Worm (Caenorhabditis elegans): Measurements from ENCODE around the gene cyp-14A2.

ce11 chrX:13293023-13293422 lies 23.5 kb upstream of the cyp-14A2 start:
- TF ChIP-seq ceh-28 (tag; optimal IDR thresholded peaks at IDR 0.05) (no peak), mdl-1 (tag; optimal IDR thresholded peaks at IDR 0.05) (no peak), jun-1 (tag; optimal IDR thresholded peaks at IDR 0.05) (no peak), ceh-82 (tag; optimal IDR thresholded peaks at IDR 0.05) (no peak)

Measured in whole organism, L3 larva.